Fruit fly (Drosophila melanogaster) whole organism, embryonic: ENCODE measurements around the gene CG34026.
A peak's percentile ranks its signal among the peaks of the same experiment; 100 is the strongest.

Experiments
- Antp ChIP-seq: fragments of 200-800 bp; sonication (Bioruptor generic); optimal IDR thresholded peaks from 3 replicates; lab custom pipeline; 2016; ENCODE audit warnings: missing biosample characterization, missing genetic modification characterization
- Atf6 ChIP-seq: fragments of 200-800 bp; sonication (Bioruptor generic); IDR thresholded peaks from 2 replicates; pipeline ENCODE4 v1.3.6; 2022; ENCODE audit warnings: missing biosample characterization, missing genetic modification characterization
- CG10462 ChIP-seq: fragments of 200-800 bp; sonication (Bioruptor generic); optimal IDR thresholded peaks from 2 replicates; lab custom pipeline; 2016; ENCODE audit warnings: missing biosample characterization, missing genetic modification characterization
- CG11696 ChIP-seq: fragments of 200-800 bp; sonication (Bioruptor generic); IDR thresholded peaks from 2 replicates; pipeline ENCODE4 v1.3.6; 2022; ENCODE audit warnings: missing biosample characterization, missing genetic modification characterization
- CG12155 ChIP-seq: fragments of 200-800 bp; sonication (Bioruptor generic); optimal IDR thresholded peaks from 3 replicates; lab custom pipeline; 2016; ENCODE audit warnings: missing biosample characterization, missing genetic modification characterization
- CG12769 ChIP-seq: fragments of 200-800 bp; sonication (Bioruptor generic); optimal IDR thresholded peaks from 2 replicates; lab custom pipeline; 2019; ENCODE audit warnings: missing biosample characterization, mild to moderate bottlenecking, missing genetic modification characterization, moderate library complexity
- CG12942 ChIP-seq: fragments of 200-800 bp; sonication (Bioruptor generic); optimal IDR thresholded peaks from 3 replicates; lab custom pipeline; 2016; ENCODE audit warnings: missing biosample characterization, missing genetic modification characterization
- CG13775 ChIP-seq: fragments of 200-800 bp; sonication (Bioruptor generic); optimal IDR thresholded peaks from 3 replicates; lab custom pipeline; 2017; ENCODE audit warnings: missing biosample characterization, mild to moderate bottlenecking, missing genetic modification characterization
- CG15011 ChIP-seq: fragments of 200-800 bp; sonication (Bioruptor generic); optimal IDR thresholded peaks from 3 replicates; lab custom pipeline; 2018; ENCODE audit warnings: missing biosample characterization, mild to moderate bottlenecking, missing genetic modification characterization
- CG15269 ChIP-seq: fragments of 200-800 bp; sonication (Bioruptor generic); optimal IDR thresholded peaks from 2 replicates; lab custom pipeline; 2018; ENCODE audit warnings: missing biosample characterization, mild to moderate bottlenecking, missing genetic modification characterization, moderate library complexity
- CG15601 ChIP-seq: fragments of 200-800 bp; sonication (Bioruptor generic); optimal IDR thresholded peaks from 3 replicates; lab custom pipeline; 2019; ENCODE audit warnings: missing biosample characterization, mild to moderate bottlenecking, missing genetic modification characterization, moderate library complexity
- CG2678 ChIP-seq: fragments of 200-800 bp; sonication (Bioruptor generic); optimal IDR thresholded peaks from 3 replicates; lab custom pipeline; 2019; ENCODE audit warnings: missing biosample characterization, mild to moderate bottlenecking, missing genetic modification characterization, moderate library complexity
- CG32532 ChIP-seq: fragments of 200-800 bp; sonication (Bioruptor generic); IDR thresholded peaks from 2 replicates; pipeline ENCODE4 v1.3.6; 2022; ENCODE audit warnings: missing biosample characterization, missing genetic modification characterization
- CG4360 ChIP-seq: fragments of 200-800 bp; sonication (Bioruptor generic); IDR thresholded peaks from 2 replicates; pipeline ENCODE4 v1.3.6; 2022; ENCODE audit warnings: missing biosample characterization, missing genetic modification characterization
- CG8281 ChIP-seq: fragments of 200-800 bp; sonication (Bioruptor generic); optimal IDR thresholded peaks from 2 replicates; lab custom pipeline; 2018; ENCODE audit warnings: missing biosample characterization, mild to moderate bottlenecking, missing genetic modification characterization, moderate library complexity
- CG8924 ChIP-seq: fragments of 200-800 bp; optimal IDR thresholded peaks from 3 replicates; lab custom pipeline; 2019; ENCODE audit warnings: missing biosample characterization, mild to moderate bottlenecking, missing genetic modification characterization, moderate library complexity
- CG9727 ChIP-seq: fragments of 200-800 bp; sonication (Bioruptor generic); optimal IDR thresholded peaks from 3 replicates; lab custom pipeline; 2017; ENCODE audit warnings: missing biosample characterization, mild to moderate bottlenecking, missing genetic modification characterization
- CG9797 ChIP-seq: fragments of 200-800 bp; sonication (Bioruptor generic); optimal IDR thresholded peaks from 3 replicates; lab custom pipeline; 2018; ENCODE audit warnings: missing biosample characterization, mild to moderate bottlenecking, missing genetic modification characterization
- CoRest ChIP-seq: fragments of 200-800 bp; sonication (Bioruptor generic); optimal IDR thresholded peaks from 3 replicates; lab custom pipeline; 2018; ENCODE audit warnings: missing biosample characterization, mild to moderate bottlenecking, missing genetic modification characterization, moderate library complexity
- D19A ChIP-seq: fragments of 200-800 bp; optimal IDR thresholded peaks from 3 replicates; lab custom pipeline; 2019; ENCODE audit warnings: missing biosample characterization, mild to moderate bottlenecking, missing genetic modification characterization, moderate library complexity
- Dek ChIP-seq: fragments of 200-800 bp; sonication (Bioruptor generic); optimal IDR thresholded peaks from 3 replicates; lab custom pipeline; 2019; ENCODE audit warnings: missing biosample characterization, mild to moderate bottlenecking, missing genetic modification characterization, moderate library complexity
- Dip3 ChIP-seq: fragments of 200-800 bp; sonication (Bioruptor generic); optimal IDR thresholded peaks from 3 replicates; lab custom pipeline; 2016; ENCODE audit warnings: missing biosample characterization, missing genetic modification characterization
- Drgx ChIP-seq: fragments of 200-800 bp; sonication (Bioruptor generic); IDR thresholded peaks from 2 replicates; pipeline ENCODE4 v1.3.6; 2022; ENCODE audit warnings: missing biosample characterization, missing genetic modification characterization
- Fer3 ChIP-seq: fragments of 200-800 bp; sonication (Bioruptor generic); optimal IDR thresholded peaks from 2 replicates; lab custom pipeline; 2018; ENCODE audit warnings: missing biosample characterization, mild to moderate bottlenecking, missing genetic modification characterization, moderate library complexity
- Hmr ChIP-seq: fragments of 200-800 bp; sonication (Bioruptor generic); optimal IDR thresholded peaks from 3 replicates; lab custom pipeline; 2017; ENCODE audit warnings: mild to moderate bottlenecking, missing biosample characterization, missing genetic modification reagents, missing genetic modification characterization
- Hr39 ChIP-seq: fragments of >200 bp; optimal IDR thresholded peaks from 2 replicates; lab custom pipeline; 2017
- Lim3 ChIP-seq: fragments of 200-800 bp; sonication (Bioruptor generic); IDR thresholded peaks from 2 replicates; pipeline ENCODE4 v1.3.6; 2022; ENCODE audit warnings: missing biosample characterization, missing genetic modification characterization
- Meics ChIP-seq: fragments of 200-800 bp; sonication (Bioruptor generic); optimal IDR thresholded peaks from 2 replicates; lab custom pipeline; 2017; ENCODE audit warnings: missing biosample characterization, mild to moderate bottlenecking, missing genetic modification characterization
- PHDP ChIP-seq: fragments of 200-800 bp; sonication (Bioruptor generic); optimal IDR thresholded peaks from 3 replicates; lab custom pipeline; 2018; ENCODE audit warnings: missing biosample characterization, mild to moderate bottlenecking, missing genetic modification characterization, moderate library complexity
- Rfx ChIP-seq: fragments of 200-800 bp; sonication (Bioruptor generic); IDR thresholded peaks from 2 replicates; pipeline ENCODE4 v1.3.6; 2022; ENCODE audit warnings: missing biosample characterization, missing genetic modification characterization
- bbx ChIP-seq: fragments of 200-800 bp; sonication (Bioruptor generic); IDR thresholded peaks from 2 replicates; pipeline ENCODE4 v1.3.6; 2022; ENCODE audit warnings: missing biosample characterization, missing genetic modification characterization; ENCODE audit not compliant: partially characterized antibody
- bcd ChIP-seq: fragments of 200-800 bp; sonication (Bioruptor generic); optimal IDR thresholded peaks from 2 replicates; lab custom pipeline; 2017; ENCODE audit warnings: missing biosample characterization, mild to moderate bottlenecking, missing genetic modification characterization
- croc ChIP-seq: fragments of 200-800 bp; sonication (Bioruptor generic); conservative IDR thresholded peaks from 3 replicates; pipeline ENCODE4 v1.3.6; 2022; ENCODE audit warnings: missing biosample characterization, missing genetic modification characterization
- dmrt99B ChIP-seq: fragments of 200-800 bp; sonication (Bioruptor generic); optimal IDR thresholded peaks from 2 replicates; lab custom pipeline; 2018; ENCODE audit warnings: missing biosample characterization, mild to moderate bottlenecking, missing genetic modification characterization, moderate library complexity
- grau ChIP-seq: fragments of 200-800 bp; optimal IDR thresholded peaks from 3 replicates; lab custom pipeline; 2019; ENCODE audit warnings: missing biosample characterization, mild to moderate bottlenecking, missing genetic modification characterization, moderate library complexity
- jigr1 ChIP-seq: fragments of 200-800 bp; sonication (Bioruptor generic); IDR thresholded peaks from 3 replicates; pipeline ENCODE4 v1.3.6; 2022; ENCODE audit warnings: missing biosample characterization, missing genetic modification characterization
- lab ChIP-seq: fragments of 200-800 bp; sonication (Bioruptor generic); optimal IDR thresholded peaks from 3 replicates; lab custom pipeline; 2017; ENCODE audit warnings: missing biosample characterization, missing genetic modification characterization, mild to moderate bottlenecking, moderate library complexity, missing genetic modification reagents
- lbe ChIP-seq: fragments of 200-800 bp; sonication (Bioruptor generic); optimal IDR thresholded peaks from 2 replicates; lab custom pipeline; 2016; ENCODE audit warnings: missing biosample characterization, mild to moderate bottlenecking, missing genetic modification characterization
- org-1 ChIP-seq: fragments of 200-800 bp; sonication (Bioruptor generic); optimal IDR thresholded peaks from 2 replicates; lab custom pipeline; 2017; ENCODE audit warnings: missing biosample characterization, missing genetic modification characterization
- scrt ChIP-seq: fragments of 200-800 bp; sonication (Bioruptor generic); optimal IDR thresholded peaks from 2 replicates; lab custom pipeline; 2018; ENCODE audit warnings: missing biosample characterization, mild to moderate bottlenecking, missing genetic modification characterization, moderate library complexity
- sd ChIP-seq: fragments of 200-800 bp; sonication (Bioruptor generic); optimal IDR thresholded peaks from 3 replicates; lab custom pipeline; 2018; ENCODE audit warnings: missing biosample characterization, mild to moderate bottlenecking, missing genetic modification characterization, moderate library complexity
- sens-2 ChIP-seq: fragments of 200-800 bp; sonication (Bioruptor generic); IDR thresholded peaks from 2 replicates; pipeline ENCODE4 v1.3.6; 2022; ENCODE audit warnings: missing biosample characterization, missing genetic modification characterization
- slbo ChIP-seq: fragments of 200-800 bp; sonication (Bioruptor generic); IDR thresholded peaks from 2 replicates; pipeline ENCODE4 v1.3.6; 2022; ENCODE audit warnings: missing biosample characterization, missing genetic modification characterization
- slou ChIP-seq: fragments of 200-800 bp; sonication (Bioruptor generic); optimal IDR thresholded peaks from 3 replicates; lab custom pipeline; 2016; ENCODE audit warnings: missing biosample characterization, missing genetic modification characterization
- sna ChIP-seq: fragments of 200-800 bp; sonication (Bioruptor generic); IDR thresholded peaks from 2 replicates; pipeline ENCODE4 v1.3.6; 2022; ENCODE audit warnings: missing biosample characterization, missing genetic modification characterization; ENCODE audit not compliant: partially characterized antibody
- vfl ChIP-seq: fragments of 200-800 bp; sonication (Bioruptor generic); optimal IDR thresholded peaks from 2 replicates; lab custom pipeline; 2016; ENCODE audit warnings: missing biosample characterization, missing genetic modification characterization
- zen ChIP-seq: fragments of 200-800 bp; sonication (Bioruptor generic); optimal IDR thresholded peaks from 3 replicates; lab custom pipeline; 2018; ENCODE audit warnings: missing biosample characterization, mild to moderate bottlenecking, missing genetic modification characterization, moderate library complexity
- zfh2 ChIP-seq: fragments of 200-800 bp; sonication (Bioruptor generic); optimal IDR thresholded peaks from 2 replicates; lab custom pipeline; 2016; ENCODE audit warnings: missing biosample characterization, missing genetic modification characterization

Gene CG34026

DNA sequence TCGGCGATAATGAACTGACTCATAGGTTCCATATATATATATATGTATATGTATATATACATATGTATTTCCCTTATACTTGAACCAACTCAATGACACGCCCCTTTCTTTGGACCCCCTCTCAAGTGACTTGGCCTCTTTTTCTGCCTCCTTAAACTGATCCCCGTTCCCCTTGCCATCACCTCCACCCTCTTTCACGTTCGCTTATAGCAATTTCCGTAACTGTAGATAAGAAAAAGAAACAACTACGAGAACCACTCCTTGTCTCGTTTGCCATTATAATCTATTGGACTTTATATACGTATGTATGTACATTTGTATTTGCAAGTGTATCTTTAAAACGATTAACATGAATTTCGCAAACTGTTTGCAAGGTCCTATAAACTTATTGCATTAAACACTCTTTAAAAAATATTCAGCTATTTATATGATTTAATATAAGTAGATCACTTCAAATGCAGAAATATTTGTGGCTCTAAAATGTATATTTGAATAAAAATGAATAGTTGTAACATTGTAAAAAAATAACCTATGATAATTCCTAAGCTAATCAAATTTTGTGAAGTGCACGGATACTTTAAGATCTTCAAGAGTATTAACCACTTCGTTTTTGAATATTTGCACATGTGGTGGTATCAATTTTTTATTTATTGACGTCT, 49.2 kb downstream of the CG34026 start (continued):
- no peak for TF ChIP-seq zfh2 (GFP tag; lab: Kevin White, UChicago)
- TF ChIP-seq CG4360 (GFP tag; lab: Robert Waterston, UW): no peak
- TF ChIP-seq CG13775 (GFP tag; lab: Kevin White, UChicago): peak; percentile 7
- no peak for TF ChIP-seq vfl (GFP tag; lab: Kevin White, UChicago)
- peak; percentile 37 for TF ChIP-seq Fer3
- TF ChIP-seq bcd (GFP tag; lab: Kevin White, UChicago): peak; percentile 6
- peak; percentile 25 for TF ChIP-seq CG9727 (GFP tag; lab: Kevin White, UChicago)
- peak; percentile 24 for TF ChIP-seq scrt
- TF ChIP-seq CG9797 (GFP tag; lab: Kevin White, UChicago): no peak
- TF ChIP-seq bbx: no peak
- peak; percentile 38 for TF ChIP-seq PHDP (tag; lab: Kevin White, UChicago)
- TF ChIP-seq Dek (tag; lab: Kevin White, UChicago): peak; percentile 34
- peak; percentile 65 for TF ChIP-seq Meics (GFP tag; lab: Kevin White, UChicago)
- TF ChIP-seq CG2678 (tag; lab: Kevin White, UChicago): peak; percentile 70
- TF ChIP-seq slbo: peak; percentile 33
- TF ChIP-seq CG10462 (GFP tag; lab: Kevin White, UChicago): no peak
- TF ChIP-seq sna (GFP tag; lab: Robert Waterston, UW): no peak
- TF ChIP-seq Atf6: peak; percentile 44; the same call in 1 of the 2 replicates
- peak; percentile 19 for TF ChIP-seq CG12155 (GFP tag; lab: Kevin White, UChicago)
- peak; percentile 18; the same call in 1 of the 2 replicates for TF ChIP-seq Rfx
- TF ChIP-seq Lim3 (GFP tag; lab: Robert Waterston, UW): no peak
- no peak for TF ChIP-seq CG15601
- TF ChIP-seq jigr1 (GFP tag; lab: Robert Waterston, UW): no peak
- peak; percentile 10 for TF ChIP-seq CG8281 (tag; lab: Kevin White, UChicago)
- TF ChIP-seq slou (GFP tag; lab: Kevin White, UChicago): no peak
- TF ChIP-seq CoRest (tag; lab: Kevin White, UChicago): peak; percentile 48
- TF ChIP-seq org-1 (GFP tag; lab: Kevin White, UChicago): peak; percentile 31
- peak; percentile 70 for TF ChIP-seq Hmr
- TF ChIP-seq CG8924 (tag; lab: Kevin White, UChicago): peak; percentile 33
- no peak for TF ChIP-seq sens-2
- TF ChIP-seq sd (tag; lab: Kevin White, UChicago): no peak
- TF ChIP-seq CG12769 (tag; lab: Kevin White, UChicago): peak; percentile 24
- TF ChIP-seq dmrt99B (tag; lab: Kevin White, UChicago): no peak
- no peak for TF ChIP-seq CG11696 (GFP tag; lab: Robert Waterston, UW)
- peak; percentile 6 for TF ChIP-seq CG15269 (tag; lab: Kevin White, UChicago)
- no peak for TF ChIP-seq Hr39 (lab: Kevin White, UChicago)
- TF ChIP-seq CG12942 (GFP tag; lab: Kevin White, UChicago): no peak
- TF ChIP-seq grau (tag; lab: Kevin White, UChicago): peak; percentile 63
- peak; percentile 23 for TF ChIP-seq Dip3
- TF ChIP-seq lab (GFP tag; lab: Kevin White, UChicago): peak; percentile 55
- TF ChIP-seq Antp (GFP tag; lab: Kevin White, UChicago): no peak
- peak; percentile 5; the same call in 1 of the 2 replicates for TF ChIP-seq CG32532 (GFP tag; lab: Robert Waterston, UW)
- TF ChIP-seq zen: no peak
- TF ChIP-seq Drgx: peak; percentile 51; the same call in 1 of the 2 replicates
- peak; percentile 36 for TF ChIP-seq CG15011 (GFP tag; lab: Kevin White, UChicago)
- TF ChIP-seq D19A (tag; lab: Kevin White, UChicago): peak; percentile 67
- peak; percentile 44 for TF ChIP-seq lbe (GFP tag; lab: Kevin White, UChicago)
- TF ChIP-seq croc (GFP tag; lab: Robert Waterston, UW): no peak
